Fruit fly (Drosophila melanogaster): Measurements from ENCODE around the gene CG17027.

Gene CG17027

DNA sequence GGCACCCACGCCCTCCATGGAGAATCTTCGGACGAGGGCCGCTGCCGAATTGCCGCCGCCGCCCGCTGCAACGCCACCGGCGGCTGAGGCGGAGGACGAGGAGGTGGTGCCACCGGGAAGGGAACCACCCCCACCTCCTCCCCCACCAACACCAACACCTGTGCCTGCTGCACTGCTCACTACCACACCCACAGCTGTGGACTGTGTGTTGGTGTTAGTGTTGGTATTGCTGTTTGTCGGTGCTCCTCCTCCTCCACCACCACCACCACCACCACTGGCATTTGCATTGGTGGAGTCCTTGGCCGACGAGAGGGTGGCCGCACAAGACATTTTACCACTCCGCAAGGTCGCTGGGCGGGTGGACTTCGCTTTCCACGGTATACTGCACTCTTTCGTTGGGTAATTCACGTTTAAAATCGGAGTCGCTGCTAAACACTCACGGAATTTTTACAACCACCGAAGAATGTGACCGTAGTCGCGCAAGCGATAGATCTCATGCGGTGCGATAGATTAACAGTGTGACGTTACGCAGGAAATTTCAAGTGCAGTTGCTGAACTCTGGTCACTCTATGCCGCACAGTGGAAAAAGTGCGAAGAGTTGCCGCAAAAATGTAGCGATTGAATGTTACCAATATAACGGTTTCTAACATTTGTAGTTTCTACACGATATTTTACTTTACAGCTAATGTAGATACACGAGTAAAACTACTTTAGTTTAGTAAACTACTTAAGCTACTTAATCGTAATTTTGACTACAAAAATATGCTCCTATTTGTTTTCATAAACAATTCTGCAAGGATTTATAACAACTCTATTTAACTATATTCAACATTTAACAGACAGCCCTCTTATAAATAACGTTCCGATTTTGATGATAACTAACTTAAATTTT is 31.7 kb downstream of the CG17027 start, which contains the start of gene mib1:
mib1 (minus strand) TSS at position 494 of the 892 bp plus-strand sequence.
- TF ChIP-seq Ets98B (GFP tag; IDR thresholded peaks at IDR 0.05) = peak; percentile 26
- no peak for TF ChIP-seq CG10348 (GFP tag; IDR thresholded peaks at IDR 0.05)
- 0 out of 2 replicates have a peak, but pooled peaks have one; percentile 29 for TF ChIP-seq CG12605 (GFP tag; IDR thresholded peaks at IDR 0.05)
- TF ChIP-seq CG8301 (tag; optimal IDR thresholded peaks at IDR 0.05) = no peak
- TF ChIP-seq CG4496 (GFP tag; IDR thresholded peaks at IDR 0.05) = peak; percentile 32; the same call in 1 of the 3 replicates
- no peak for TF ChIP-seq CG14655 (GFP tag; optimal IDR thresholded peaks at IDR 0.05)
- peak; percentile 36 for TF ChIP-seq Snoo (tag; optimal IDR thresholded peaks at IDR 0.05)
- no peak for TF ChIP-seq CG34367 (tag; optimal IDR thresholded peaks at IDR 0.05)
- no peak for TF ChIP-seq Pif1A (GFP tag; optimal IDR thresholded peaks at IDR 0.05)
- no peak for TF ChIP-seq CG17806 (tag; optimal IDR thresholded peaks at IDR 0.05)
- peak; percentile 37 for TF ChIP-seq Pif1B (GFP tag; optimal IDR thresholded peaks at IDR 0.05)
- TF ChIP-seq CG13204 (GFP tag; optimal IDR thresholded peaks at IDR 0.05) = peak; percentile 93
- no peak for TF ChIP-seq D1 (tag; optimal IDR thresholded peaks at IDR 0.05)
- TF ChIP-seq fd96Ca (GFP tag; IDR thresholded peaks at IDR 0.05) = peak; percentile 68; the same call in 1 of the 3 replicates
- TF ChIP-seq rn (GFP tag; IDR thresholded peaks at IDR 0.05) = 0 out of 2 replicates have a peak, but pooled peaks have one; percentile 26
- peak; percentile 27 for TF ChIP-seq EcR (GFP tag; optimal IDR thresholded peaks at IDR 0.05)
- no peak for TF ChIP-seq CG15710 (tag; optimal IDR thresholded peaks at IDR 0.05)

DNA sequence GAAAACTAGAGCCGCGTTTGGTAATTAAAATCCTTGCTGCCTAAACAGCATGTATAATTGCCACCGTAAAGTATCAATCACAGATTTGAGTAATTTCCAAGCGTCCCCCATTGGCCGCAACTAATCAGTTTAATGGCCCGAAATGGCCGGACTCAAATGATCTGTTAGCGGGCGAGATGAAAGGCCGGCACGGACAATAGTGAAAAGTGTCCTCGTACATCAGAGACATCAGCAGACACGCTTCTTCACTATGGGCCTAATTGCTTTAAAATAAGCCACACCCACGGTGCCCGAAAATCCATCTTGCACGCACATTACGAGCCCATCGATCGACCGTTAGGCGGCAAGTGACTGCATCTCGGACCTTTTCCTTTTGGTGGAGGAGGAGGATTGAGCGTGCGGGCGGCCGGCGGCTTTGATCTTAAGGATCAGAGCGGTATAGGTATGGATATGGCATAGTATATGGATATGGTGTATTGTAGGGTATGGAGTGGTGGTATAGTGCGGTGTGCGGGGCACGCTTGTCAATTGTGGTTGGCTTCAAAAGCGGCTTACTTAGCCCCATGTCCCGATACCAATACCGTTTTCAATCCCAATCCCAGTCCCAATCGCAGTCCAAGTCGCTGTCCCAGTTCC is 32.5 kb downstream of the CG17027 start:
- TF ChIP-seq CG15710 (tag; optimal IDR thresholded peaks at IDR 0.05) = no peak
- TF ChIP-seq CG34367 (tag; optimal IDR thresholded peaks at IDR 0.05) = no peak
- no peak for TF ChIP-seq CG10348 (GFP tag; IDR thresholded peaks at IDR 0.05)
- 0 out of 3 replicates have a peak, but pooled peaks have one; percentile 23 for TF ChIP-seq CG4496 (GFP tag; IDR thresholded peaks at IDR 0.05)
- no peak for TF ChIP-seq D1 (tag; optimal IDR thresholded peaks at IDR 0.05)

DNA sequence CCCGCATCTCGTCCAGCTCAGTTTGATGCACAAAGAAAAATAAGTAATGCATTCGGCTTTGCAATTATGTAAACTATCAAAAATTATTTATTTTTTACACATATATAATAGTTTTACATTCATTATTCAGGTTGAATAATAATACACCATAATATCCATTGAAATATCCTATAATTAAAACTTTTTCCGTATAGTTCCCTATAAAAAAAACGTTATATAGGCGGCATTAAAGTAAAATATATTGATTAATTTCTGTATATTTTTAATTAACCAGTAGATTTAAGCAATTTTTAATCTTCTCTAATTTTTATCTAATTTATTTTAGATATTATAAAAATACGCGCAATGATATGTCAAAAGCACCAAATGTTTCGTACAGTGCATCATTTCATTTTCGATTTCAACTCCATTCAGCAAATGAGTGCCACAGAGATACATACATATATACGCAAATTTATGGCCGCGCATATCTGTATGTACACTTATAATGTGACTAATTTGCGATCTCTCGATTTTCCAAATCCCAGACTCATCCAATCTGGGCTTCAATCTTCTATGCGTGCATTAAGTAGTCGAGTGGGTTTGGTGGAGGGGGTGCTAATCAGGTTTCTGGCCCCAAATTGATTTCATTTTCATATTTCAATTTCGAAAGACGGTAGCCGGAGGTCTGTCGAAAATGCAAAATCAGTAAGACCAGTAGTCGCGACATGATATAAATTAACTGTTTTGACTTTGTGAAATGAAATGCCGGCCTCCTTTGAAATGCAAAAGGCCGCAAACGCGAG is 33.5 kb downstream of the CG17027 start:
- TF ChIP-seq CG8159 (tag; optimal IDR thresholded peaks at IDR 0.05) = peak; percentile 36
- TF ChIP-seq CG15710 (tag; optimal IDR thresholded peaks at IDR 0.05) = no peak
- TF ChIP-seq CG9948 (tag; optimal IDR thresholded peaks at IDR 0.05) = peak; percentile 34
- no peak for TF ChIP-seq fd96Ca (GFP tag; IDR thresholded peaks at IDR 0.05)
- TF ChIP-seq CG12605 (GFP tag; IDR thresholded peaks at IDR 0.05) = no peak
- TF ChIP-seq Ets98B (GFP tag; IDR thresholded peaks at IDR 0.05) = no peak
- TF ChIP-seq CG14655 (GFP tag; optimal IDR thresholded peaks at IDR 0.05) = peak; percentile 13

DNA sequence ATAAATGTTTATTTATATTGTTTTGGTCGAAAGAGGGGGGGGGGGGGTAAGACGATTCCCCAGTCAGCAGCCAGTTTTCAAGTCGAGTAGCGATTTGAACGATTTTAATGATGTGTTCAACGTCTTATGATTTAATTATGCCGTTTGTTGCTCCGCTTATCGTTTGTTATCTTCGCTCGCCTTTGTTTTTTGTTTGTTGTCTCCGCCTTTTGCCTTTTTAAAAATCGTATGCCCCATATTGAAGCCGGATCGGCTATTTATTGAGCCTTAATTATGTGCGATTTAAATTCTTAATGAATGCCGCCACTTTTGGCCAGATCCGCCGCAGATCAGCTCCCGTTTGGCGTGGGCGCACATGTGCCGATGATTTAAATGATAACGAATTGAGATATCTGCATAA is 34.6 kb downstream of the CG17027 start:
- TF ChIP-seq Snoo (tag; optimal IDR thresholded peaks at IDR 0.05) = no peak
- TF ChIP-seq CG32121 (GFP tag; IDR thresholded peaks at IDR 0.05) = no peak
- no peak for TF ChIP-seq CG34367 (tag; optimal IDR thresholded peaks at IDR 0.05)
- TF ChIP-seq EcR (GFP tag; optimal IDR thresholded peaks at IDR 0.05) = no peak
- no peak for TF ChIP-seq CG4496 (GFP tag; IDR thresholded peaks at IDR 0.05)
- no peak for TF ChIP-seq Pif1A (GFP tag; optimal IDR thresholded peaks at IDR 0.05)
- TF ChIP-seq CG13204 (GFP tag; optimal IDR thresholded peaks at IDR 0.05) = no peak
- TF ChIP-seq CG14655 (GFP tag; optimal IDR thresholded peaks at IDR 0.05) = no peak
- no peak for TF ChIP-seq Pif1B (GFP tag; optimal IDR thresholded peaks at IDR 0.05)
- no peak for TF ChIP-seq fd96Ca (GFP tag; IDR thresholded peaks at IDR 0.05)
- no peak for TF ChIP-seq CG8301 (tag; optimal IDR thresholded peaks at IDR 0.05)
- TF ChIP-seq CG12605 (GFP tag; IDR thresholded peaks at IDR 0.05) = no peak
- no peak for TF ChIP-seq CG9948 (tag; optimal IDR thresholded peaks at IDR 0.05)
- no peak for TF ChIP-seq Ets98B (GFP tag; IDR thresholded peaks at IDR 0.05)
- TF ChIP-seq CG8159 (tag; optimal IDR thresholded peaks at IDR 0.05) = no peak
- TF ChIP-seq CG15710 (tag; optimal IDR thresholded peaks at IDR 0.05) = no peak
- no peak for TF ChIP-seq D1 (tag; optimal IDR thresholded peaks at IDR 0.05)
- TF ChIP-seq CG17806 (tag; optimal IDR thresholded peaks at IDR 0.05) = no peak

DNA sequence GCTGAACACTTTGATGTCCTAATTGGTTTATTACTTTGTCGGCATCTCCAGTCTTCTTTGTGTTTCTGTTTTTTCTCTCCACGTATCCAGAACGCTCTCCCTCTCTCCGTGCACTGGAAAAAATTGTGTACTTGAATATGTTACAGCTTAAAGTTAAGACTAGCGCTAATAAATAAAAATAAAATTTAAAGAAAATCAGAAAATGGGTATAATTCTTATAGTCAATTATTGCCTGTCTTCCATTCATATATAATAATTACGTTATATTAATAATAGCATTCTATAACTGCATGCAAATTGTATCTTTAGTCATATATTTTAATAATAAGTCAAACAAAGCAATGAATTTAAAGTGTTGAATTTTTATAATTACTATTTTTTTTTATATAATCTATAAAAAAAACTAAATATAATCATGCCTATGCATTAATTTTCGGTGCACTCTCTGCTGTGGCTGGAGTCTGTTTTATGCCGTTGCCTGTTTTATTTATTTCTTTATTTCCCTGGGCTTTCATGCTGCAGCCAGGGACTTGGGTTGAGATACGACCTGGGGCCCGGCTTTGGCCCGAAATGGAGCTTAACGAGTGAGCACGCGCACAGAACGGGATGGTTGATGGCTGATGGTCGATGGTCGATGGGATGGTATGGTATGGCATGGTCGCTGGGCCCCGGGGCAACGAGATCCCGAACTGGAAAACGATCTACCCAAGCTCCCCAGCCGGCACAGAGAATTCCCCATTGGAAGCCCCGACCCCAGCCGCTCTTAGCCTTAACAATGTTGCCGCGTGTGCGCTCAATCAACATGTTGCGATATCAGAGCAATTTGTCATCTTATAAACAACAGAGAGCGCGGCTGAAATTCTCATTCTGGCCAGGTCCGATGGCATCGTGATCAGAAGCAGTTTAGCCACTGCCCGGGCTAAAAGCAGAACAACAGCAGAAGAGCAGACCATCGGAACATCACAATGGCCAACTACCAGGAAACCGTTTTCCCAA is 36.2 kb downstream of the CG17027 start:
- TF ChIP-seq gl (tag; optimal IDR thresholded peaks at IDR 0.05) (no peak), rn (GFP tag; IDR thresholded peaks at IDR 0.05) (no peak), fd96Ca (GFP tag; IDR thresholded peaks at IDR 0.05) (no peak), Ets98B (GFP tag; IDR thresholded peaks at IDR 0.05) (no peak), D1 (tag; optimal IDR thresholded peaks at IDR 0.05) (peak; percentile 74), CG12605 (GFP tag; IDR thresholded peaks at IDR 0.05) (no peak), CG8159 (tag; optimal IDR thresholded peaks at IDR 0.05) (peak; percentile 86), CG4496 (GFP tag; IDR thresholded peaks at IDR 0.05) (no peak), EcR (GFP tag; optimal IDR thresholded peaks at IDR 0.05) (no peak), CG8301 (tag; optimal IDR thresholded peaks at IDR 0.05) (peak; percentile 50), Snoo (tag; optimal IDR thresholded peaks at IDR 0.05) (peak; percentile 55), Pif1A (GFP tag; optimal IDR thresholded peaks at IDR 0.05) (peak; percentile 3), CG34367 (tag; optimal IDR thresholded peaks at IDR 0.05) (peak; percentile 33), CG17806 (tag; optimal IDR thresholded peaks at IDR 0.05) (peak; percentile 71), CG9948 (tag; optimal IDR thresholded peaks at IDR 0.05) (peak; percentile 80), Pif1B (GFP tag; optimal IDR thresholded peaks at IDR 0.05) (peak; percentile 35), CG13204 (GFP tag; optimal IDR thresholded peaks at IDR 0.05) (no peak), CG15710 (tag; optimal IDR thresholded peaks at IDR 0.05) (peak; percentile 64), CG10348 (GFP tag; IDR thresholded peaks at IDR 0.05) (no peak), CG32121 (GFP tag; IDR thresholded peaks at IDR 0.05) (no peak), CG14655 (GFP tag; optimal IDR thresholded peaks at IDR 0.05) (peak; percentile 68)
